Worm (Caenorhabditis elegans): ENCODE measurements around the gene T11B7.5.

The T11B7.5 gene

ce11 chrIV:8891131-8891530 is 35.3 kb upstream of the T11B7.5 start, which contains the start of gene spr-2 (continued):
- no peak for TF ChIP-seq die-1 (tag; optimal IDR thresholded peaks at IDR 0.05)
- peak; percentile 42 for TF ChIP-seq dpl-1 (GFP tag; optimal IDR thresholded peaks at IDR 0.05)
- peak; percentile 44 for TF ChIP-seq ceh-27 (GFP tag; optimal IDR thresholded peaks at IDR 0.05)
- TF ChIP-seq nfya-2 (GFP tag; IDR thresholded peaks at IDR 0.05), result no peak
- no peak for TF ChIP-seq ceh-79 (tag; optimal IDR thresholded peaks at IDR 0.05)
- peak; percentile 54 for TF ChIP-seq K12H6.12 (tag; optimal IDR thresholded peaks at IDR 0.05)
- TF ChIP-seq athp-1 (tag; optimal IDR thresholded peaks at IDR 0.05), result no peak
- no peak for TF ChIP-seq hmg-1.2 (GFP tag; IDR thresholded peaks at IDR 0.05)
- peak; percentile 85 for TF ChIP-seq lin-54 (GFP tag; optimal IDR thresholded peaks at IDR 0.05)
- TF ChIP-seq madf-6 (GFP tag; IDR thresholded peaks at IDR 0.05), result peak; percentile 36; the same call in 1 of the 2 replicates
- TF ChIP-seq hlh-12 (tag; optimal IDR thresholded peaks at IDR 0.05), result no peak
- TF ChIP-seq F10E7.11 (tag; optimal IDR thresholded peaks at IDR 0.05), result no peak
- no peak for TF ChIP-seq chd-7 (tag; optimal IDR thresholded peaks at IDR 0.05)
- no peak for TF ChIP-seq Y53G8AR.9 (GFP tag; conservative IDR thresholded peaks at IDR 0.05)
- no peak for TF ChIP-seq F39B2.1 (GFP tag; IDR thresholded peaks at IDR 0.05)
- TF ChIP-seq repo-1 (tag; optimal IDR thresholded peaks at IDR 0.05), result peak; percentile 30
- no peak for TF ChIP-seq nhr-90 (tag; optimal IDR thresholded peaks at IDR 0.05)
- no peak for TF ChIP-seq F33H1.4 (GFP tag; IDR thresholded peaks at IDR 0.05)
- no peak for TF ChIP-seq nhr-179 (tag; optimal IDR thresholded peaks at IDR 0.05)
- TF ChIP-seq K11D2.4 (GFP tag; IDR thresholded peaks at IDR 0.05), result no peak
- TF ChIP-seq efl-1 (GFP tag; optimal IDR thresholded peaks at IDR 0.05), result peak; percentile 30
- TF ChIP-seq attf-3 (GFP tag; conservative IDR thresholded peaks at IDR 0.05), result peak; percentile 58
- TF ChIP-seq ztf-18 (tag; optimal IDR thresholded peaks at IDR 0.05), result peak; percentile 92
- no peak for TF ChIP-seq F57A8.1 (GFP tag; optimal IDR thresholded peaks at IDR 0.05)
- TF ChIP-seq nhr-27 (tag; optimal IDR thresholded peaks at IDR 0.05), result no peak
- TF ChIP-seq ceh-58 (GFP tag; IDR thresholded peaks at IDR 0.05), result no peak
- peak; percentile 49 for TF ChIP-seq B0336.3 (GFP tag; IDR thresholded peaks at IDR 0.05)
- TF ChIP-seq rpc-1 (optimal IDR thresholded peaks at IDR 0.05), result no peak
- TF ChIP-seq rpc-1 (tag; optimal IDR thresholded peaks at IDR 0.05), result no peak
- TF ChIP-seq lin-40 (tag; optimal IDR thresholded peaks at IDR 0.05), result peak; percentile 55
- TF ChIP-seq snpc-4 (GFP tag; optimal IDR thresholded peaks at IDR 0.05), result no peak
- peak; percentile 34 to 68 (median 43) for TF ChIP-seq snpc-4 (tag; optimal IDR thresholded peaks at IDR 0.05)
- TF ChIP-seq egrh-3 (GFP tag; IDR thresholded peaks at IDR 0.05), result no peak
- no peak for TF ChIP-seq C17E4.6 (GFP tag; IDR thresholded peaks at IDR 0.05)
- TF ChIP-seq ets-4 (GFP tag; optimal IDR thresholded peaks at IDR 0.05), result no peak
- TF ChIP-seq hrde-1 (tag; optimal IDR thresholded peaks at IDR 0.05; ENCODE audit: borderline replicate concordance), result peak; percentile 56
- TF ChIP-seq lsl-1 (GFP tag; optimal IDR thresholded peaks at IDR 0.05), result peak; percentile 42

- TF ChIP-seq lsl-1 (GFP tag; optimal IDR thresholded peaks at IDR 0.05), result peak; percentile 99
- no peak for TF ChIP-seq rec-8 (tag; optimal IDR thresholded peaks at IDR 0.05)
- TF ChIP-seq nhr-120 (GFP tag; IDR thresholded peaks at IDR 0.05), result no peak
- peak; percentile 82 for TF ChIP-seq snpc-3.4 (tag; optimal IDR thresholded peaks at IDR 0.05)
- peak; percentile 88 for TF ChIP-seq F49E8.2 (tag; optimal IDR thresholded peaks at IDR 0.05; ENCODE audit: insufficient read depth)
- TF ChIP-seq lin-35 (GFP tag; optimal IDR thresholded peaks at IDR 0.05), result peak in 1 of 3 experiments; percentile 64
- 0 out of 2 replicates have a peak, but pooled peaks have one; percentile 41 for TF ChIP-seq Y95B8A.8 (GFP tag; IDR thresholded peaks at IDR 0.05)
- TF ChIP-seq ztf-25 (GFP tag; IDR thresholded peaks at IDR 0.05), result no peak
- TF ChIP-seq tbp1 (GFP tag; optimal IDR thresholded peaks at IDR 0.05), result no peak
- TF ChIP-seq cebp-1 (GFP tag; IDR thresholded peaks at IDR 0.05), result no peak
- TF ChIP-seq cebp-1 (tag; optimal IDR thresholded peaks at IDR 0.05), result no peak
- peak; percentile 49 for TF ChIP-seq ztf-18 (tag; optimal IDR thresholded peaks at IDR 0.05)
- TF ChIP-seq ceh-40 (GFP tag; IDR thresholded peaks at IDR 0.05), result no peak
- TF ChIP-seq hlh-12 (tag; optimal IDR thresholded peaks at IDR 0.05), result no peak
- peak; percentile 65; the same call in 1 of the 2 replicates for TF ChIP-seq rcor-1 (GFP tag; IDR thresholded peaks at IDR 0.05)
- no peak for TF ChIP-seq snpc-4 (GFP tag; optimal IDR thresholded peaks at IDR 0.05)
- peak in 2 of 4 experiments; percentile 10 to 36 for TF ChIP-seq snpc-4 (tag; optimal IDR thresholded peaks at IDR 0.05)
- TF ChIP-seq tlf-1 (GFP tag; optimal IDR thresholded peaks at IDR 0.05), result peak; percentile 78
Measured at ce11 chrIV:8888525-8889026, 32.7 kb upstream of the T11B7.5 start, which contains the start of gene oma-1. oma-1 (plus strand) TSS chrIV:8888976.

All from whole organism, young adult.